Fruit fly (Drosophila melanogaster): ENCODE results near the gene CG6765.

CG6765 gene

dm6 chr3L:8513258-8513657 lies 691 bp downstream of the CG6765 start:
- no peak for TF ChIP-seq sage (GFP tag; optimal IDR thresholded peaks at IDR 0.05)
- TF ChIP-seq psq (GFP tag; optimal IDR thresholded peaks at IDR 0.05): no peak
- TF ChIP-seq N (GFP tag; optimal IDR thresholded peaks at IDR 0.05): no peak
- no peak for TF ChIP-seq Hr78 (GFP tag; optimal IDR thresholded peaks at IDR 0.05)
- no peak for TF ChIP-seq foxo (GFP tag; optimal IDR thresholded peaks at IDR 0.05)
- TF ChIP-seq br (GFP tag; optimal IDR thresholded peaks at IDR 0.05): no peak
- no peak for TF ChIP-seq Hr83 (GFP tag; optimal IDR thresholded peaks at IDR 0.05; ENCODE audit: poor library complexity, severe bottlenecking)
- no peak for TF ChIP-seq Sp1 (GFP tag; optimal IDR thresholded peaks at IDR 0.05)
- no peak for TF ChIP-seq Abd-B (GFP tag; optimal IDR thresholded peaks at IDR 0.05)
- TF ChIP-seq dmrt93B (GFP tag; optimal IDR thresholded peaks at IDR 0.05): no peak
- no peak for TF ChIP-seq brk (GFP tag; optimal IDR thresholded peaks at IDR 0.05)
- no peak for TF ChIP-seq Mio (GFP tag; optimal IDR thresholded peaks at IDR 0.05)

- TF ChIP-seq Hr83 (GFP tag; optimal IDR thresholded peaks at IDR 0.05; ENCODE audit: poor library complexity, severe bottlenecking) (no peak), Myc (optimal IDR thresholded peaks at IDR 0.05) (peak; percentile 63)
Measured at dm6 chr3L:8514768-8515167, 2.2 kb downstream of the CG6765 start, which contains the start of gene CG6683. CG6683 (minus strand) TSS chr3L:8514921.

dm6 chr3L:8518516-8519087 lies 6.0 kb downstream of the CG6765 start, which contains the start of gene GstO3:
GstO3 (plus strand) TSS chr3L:8518885.
- no peak for TF ChIP-seq sv (GFP tag; optimal IDR thresholded peaks at IDR 0.05)
- peak; percentile 94 for TF ChIP-seq Rel (GFP tag; optimal IDR thresholded peaks at IDR 0.05)
- peak; percentile 3 for TF ChIP-seq Rel (tag; optimal IDR thresholded peaks at IDR 0.05)
- peak in 1 of 2 experiments; percentile 81 for TF ChIP-seq foxo (GFP tag; optimal IDR thresholded peaks at IDR 0.05)
- peak; percentile 6 for TF ChIP-seq rgr (GFP tag; optimal IDR thresholded peaks at IDR 0.05)
- peak; percentile 77 for TF ChIP-seq brk (GFP tag; optimal IDR thresholded peaks at IDR 0.05)
- TF ChIP-seq sage (GFP tag; optimal IDR thresholded peaks at IDR 0.05): peak; percentile 28
- peak in 1 of 2 experiments; percentile 20 for TF ChIP-seq dl (GFP tag; optimal IDR thresholded peaks at IDR 0.05; ENCODE audit: insufficient read depth in 1 of 2, partially characterized antibody in 2 of 2)
- peak; percentile 60 for TF ChIP-seq Dif (GFP tag; optimal IDR thresholded peaks at IDR 0.05; ENCODE audit: partially characterized antibody)
- TF ChIP-seq Hnf4 (GFP tag; optimal IDR thresholded peaks at IDR 0.05): no peak

- TF ChIP-seq GATAd (GFP tag; optimal IDR thresholded peaks at IDR 0.05) (no peak), dl (GFP tag; optimal IDR thresholded peaks at IDR 0.05; ENCODE audit: insufficient read depth in 1 of 2, partially characterized antibody in 2 of 2) (no peak), Mio (GFP tag; optimal IDR thresholded peaks at IDR 0.05) (no peak), dmrt93B (GFP tag; optimal IDR thresholded peaks at IDR 0.05) (no peak), CG32264 (GFP tag; optimal IDR thresholded peaks at IDR 0.05) (no peak), Vsx2 (GFP tag; optimal IDR thresholded peaks at IDR 0.05; ENCODE audit: partially characterized antibody) (no peak), ey (GFP tag; optimal IDR thresholded peaks at IDR 0.05) (peak; percentile 17), Hnf4 (GFP tag; optimal IDR thresholded peaks at IDR 0.05) (no peak), Rel (GFP tag; optimal IDR thresholded peaks at IDR 0.05) (no peak), Rel (tag; optimal IDR thresholded peaks at IDR 0.05) (no peak), fru (GFP tag; optimal IDR thresholded peaks at IDR 0.05) (peak; percentile 75), Hr78 (GFP tag; optimal IDR thresholded peaks at IDR 0.05) (no peak), tai (GFP tag; optimal IDR thresholded peaks at IDR 0.05) (no peak), dsf (GFP tag; optimal IDR thresholded peaks at IDR 0.05; ENCODE audit: borderline replicate concordance) (no peak), br (GFP tag; optimal IDR thresholded peaks at IDR 0.05) (peak; percentile 29), OdsH (GFP tag; optimal IDR thresholded peaks at IDR 0.05) (no peak), h (GFP tag; optimal IDR thresholded peaks at IDR 0.05) (peak; percentile 47), pan (optimal IDR thresholded peaks at IDR 0.05) (no peak), usp (GFP tag; optimal IDR thresholded peaks at IDR 0.05) (no peak), woc (GFP tag; optimal IDR thresholded peaks at IDR 0.05) (no peak), lola (GFP tag; optimal IDR thresholded peaks at IDR 0.05) (no peak), Jra (GFP tag; optimal IDR thresholded peaks at IDR 0.05) (peak; percentile 4), CG9705 (GFP tag; optimal IDR thresholded peaks at IDR 0.05) (no peak), N (GFP tag; optimal IDR thresholded peaks at IDR 0.05) (no peak), jim (GFP tag; optimal IDR thresholded peaks at IDR 0.05) (no peak), sv (GFP tag; optimal IDR thresholded peaks at IDR 0.05) (no peak), HLH106 (tag; optimal IDR thresholded peaks at IDR 0.05) (peak; percentile 22), Abd-B (GFP tag; optimal IDR thresholded peaks at IDR 0.05) (no peak), Hr83 (GFP tag; optimal IDR thresholded peaks at IDR 0.05; ENCODE audit: poor library complexity, severe bottlenecking) (peak; percentile 13), psq (GFP tag; optimal IDR thresholded peaks at IDR 0.05) (no peak), Myc (optimal IDR thresholded peaks at IDR 0.05) (no peak), sage (GFP tag; optimal IDR thresholded peaks at IDR 0.05) (no peak), rgr (GFP tag; optimal IDR thresholded peaks at IDR 0.05) (peak; percentile 39), Dfd (GFP tag; optimal IDR thresholded peaks at IDR 0.05) (no peak), brk (GFP tag; optimal IDR thresholded peaks at IDR 0.05) (no peak), Sp1 (GFP tag; optimal IDR thresholded peaks at IDR 0.05) (peak; percentile 4), Dif (GFP tag; optimal IDR thresholded peaks at IDR 0.05; ENCODE audit: partially characterized antibody) (no peak), CrebA (GFP tag; optimal IDR thresholded peaks at IDR 0.05; ENCODE audit: borderline replicate concordance) (no peak), foxo (GFP tag; optimal IDR thresholded peaks at IDR 0.05) (peak in 1 of 2 experiments; percentile 10)
Measured at dm6 chr3L:8519232-8519631, 6.7 kb downstream of the CG6765 start.
